Fruit fly (Drosophila melanogaster) whole organism, adult: ENCODE results near the gene CG31140.
A peak's percentile ranks its signal among the peaks of the same experiment; 100 is the strongest.

Experiments
- CG11617 ChIP-seq: fragments of 200-800 bp; sonication (Bioruptor generic); optimal IDR thresholded peaks from 2 replicates; lab custom pipeline; 2017; ENCODE audit warnings: mild to moderate bottlenecking, missing biosample characterization, missing genetic modification reagents, missing genetic modification characterization
- CG12768 ChIP-seq: fragments of 200-800 bp; sonication (Bioruptor generic); optimal IDR thresholded peaks from 2 replicates; lab custom pipeline; 2017; ENCODE audit warnings: missing biosample characterization, missing genetic modification characterization, mild to moderate bottlenecking, moderate library complexity, missing genetic modification reagents
- CG14711 ChIP-seq: fragments of 200-800 bp; sonication (Bioruptor generic); optimal IDR thresholded peaks from 2 replicates; lab custom pipeline; 2018; ENCODE audit warnings: missing biosample characterization, mild to moderate bottlenecking, missing genetic modification characterization, moderate library complexity
- CG1620 ChIP-seq: fragments of 200-800 bp; sonication (Bioruptor generic); optimal IDR thresholded peaks from 2 replicates; lab custom pipeline; 2016; ENCODE audit warnings: missing biosample characterization, missing genetic modification characterization
- CG33017 ChIP-seq: fragments of 200-800 bp; sonication (Bioruptor generic); optimal IDR thresholded peaks from 2 replicates; lab custom pipeline; 2018; ENCODE audit warnings: missing biosample characterization, mild to moderate bottlenecking, missing genetic modification characterization, moderate library complexity
- CG5204 ChIP-seq: fragments of 200-800 bp; sonication (Bioruptor generic); optimal IDR thresholded peaks from 2 replicates; lab custom pipeline; 2016; ENCODE audit warnings: missing biosample characterization, missing genetic modification characterization
- CG7045 ChIP-seq: fragments of 200-800 bp; sonication (Bioruptor generic); optimal IDR thresholded peaks from 2 replicates; lab custom pipeline; 2017; ENCODE audit warnings: missing biosample characterization, mild to moderate bottlenecking, missing genetic modification characterization
- CG7101 ChIP-seq: fragments of 200-800 bp; sonication (Bioruptor generic); optimal IDR thresholded peaks from 2 replicates; lab custom pipeline; 2018; ENCODE audit warnings: missing biosample characterization, mild to moderate bottlenecking, missing genetic modification characterization, moderate library complexity
- Clk ChIP-seq: fragments of 200-800 bp; sonication (Bioruptor generic); optimal IDR thresholded peaks from 2 replicates; lab custom pipeline; 2017; ENCODE audit warnings: missing biosample characterization, missing genetic modification characterization
- Crg-1 ChIP-seq: fragments of 200-800 bp; sonication (Bioruptor generic); optimal IDR thresholded peaks from 2 replicates; lab custom pipeline; 2016; ENCODE audit warnings: missing biosample characterization, missing genetic modification characterization
- Hr96 ChIP-seq: fragments of 200-800 bp; sonication (Bioruptor generic); optimal IDR thresholded peaks from 2 replicates; lab custom pipeline; 2016; ENCODE audit warnings: missing biosample characterization, missing genetic modification characterization
- Mnt ChIP-seq: fragments of 200-800 bp; sonication (Bioruptor generic); optimal IDR thresholded peaks from 2 replicates; lab custom pipeline; 2016; ENCODE audit warnings: missing biosample characterization, mild to moderate bottlenecking, missing genetic modification characterization
- bab1 ChIP-seq: fragments of 200-800 bp; sonication (Bioruptor generic); optimal IDR thresholded peaks from 3 replicates; lab custom pipeline; 2019; ENCODE audit warnings: missing biosample characterization, mild to moderate bottlenecking, missing genetic modification characterization, moderate library complexity
- cic ChIP-seq: fragments of 200-800 bp; sonication (Bioruptor generic); optimal IDR thresholded peaks from 2 replicates; lab custom pipeline; 2017; ENCODE audit warnings: missing biosample characterization, mild to moderate bottlenecking, missing genetic modification characterization, moderate library complexity
- cnc ChIP-seq, 2 experiments: fragments of >200 bp; optimal IDR thresholded peaks; 2 replicates each; lab custom pipeline; 2017
- kay ChIP-seq: fragments of 200-800 bp; sonication (Bioruptor generic); peaks from one replicate; lab custom pipeline; 2016; ENCODE audit warnings: missing biosample characterization, missing genetic modification characterization, borderline replicate concordance
- ovo ChIP-seq: fragments of 200-800 bp; sonication (Bioruptor generic); optimal IDR thresholded peaks from 2 replicates; lab custom pipeline; 2016; ENCODE audit warnings: missing biosample characterization, missing genetic modification characterization
- pad ChIP-seq: fragments of 200-800 bp; sonication (Bioruptor generic); optimal IDR thresholded peaks from 3 replicates; lab custom pipeline; 2017; ENCODE audit warnings: missing biosample characterization, missing genetic modification characterization, mild to moderate bottlenecking, moderate library complexity, missing genetic modification reagents
- tj ChIP-seq: fragments of 200-800 bp; sonication (Bioruptor generic); optimal IDR thresholded peaks from 3 replicates; lab custom pipeline; 2017; ENCODE audit warnings: missing biosample characterization, mild to moderate bottlenecking, missing genetic modification characterization, moderate library complexity
- toe ChIP-seq: fragments of 200-800 bp; sonication (Bioruptor generic); optimal IDR thresholded peaks from 2 replicates; lab custom pipeline; 2016; ENCODE audit warnings: missing biosample characterization, missing genetic modification characterization

CG31140 gene

DNA sequence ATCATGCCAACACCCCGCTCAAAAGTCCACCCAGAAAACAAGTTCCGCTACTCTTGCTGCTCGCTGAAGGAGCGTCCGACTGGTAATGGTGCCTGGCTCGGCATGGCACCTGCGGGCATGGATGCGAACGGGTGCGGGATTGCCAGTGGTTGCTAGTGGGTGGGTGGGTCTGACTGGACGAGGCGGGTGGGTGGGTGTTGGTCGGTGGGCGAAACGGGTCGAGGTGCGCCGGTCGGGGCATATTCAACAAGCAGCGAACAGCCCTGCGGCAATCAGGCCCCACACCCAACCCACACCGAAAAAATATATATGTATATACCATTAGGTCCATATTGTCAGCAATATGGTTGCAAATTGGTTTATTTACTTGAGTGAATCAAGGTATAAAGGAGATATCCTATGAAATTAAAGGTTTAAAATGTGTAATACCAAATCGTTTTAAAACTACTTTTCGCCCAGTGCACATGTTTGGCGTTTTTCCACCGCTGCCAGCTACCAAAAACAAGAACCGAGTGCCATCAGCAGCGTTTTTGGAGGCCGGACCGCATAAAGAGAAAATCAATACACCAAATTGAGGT is 47.7 kb downstream of the CG31140 start:
- TF ChIP-seq Crg-1 (no peak), CG1620 (GFP tag; lab: Kevin White, UChicago) (no peak), kay (no peak), bab1 (GFP tag; lab: Kevin White, UChicago) (no peak), cnc (optimal IDR thresholded peaks at IDR 0.05; lab: Kevin White, UChicago) (no peak), CG33017 (peak; percentile 1)

DNA sequence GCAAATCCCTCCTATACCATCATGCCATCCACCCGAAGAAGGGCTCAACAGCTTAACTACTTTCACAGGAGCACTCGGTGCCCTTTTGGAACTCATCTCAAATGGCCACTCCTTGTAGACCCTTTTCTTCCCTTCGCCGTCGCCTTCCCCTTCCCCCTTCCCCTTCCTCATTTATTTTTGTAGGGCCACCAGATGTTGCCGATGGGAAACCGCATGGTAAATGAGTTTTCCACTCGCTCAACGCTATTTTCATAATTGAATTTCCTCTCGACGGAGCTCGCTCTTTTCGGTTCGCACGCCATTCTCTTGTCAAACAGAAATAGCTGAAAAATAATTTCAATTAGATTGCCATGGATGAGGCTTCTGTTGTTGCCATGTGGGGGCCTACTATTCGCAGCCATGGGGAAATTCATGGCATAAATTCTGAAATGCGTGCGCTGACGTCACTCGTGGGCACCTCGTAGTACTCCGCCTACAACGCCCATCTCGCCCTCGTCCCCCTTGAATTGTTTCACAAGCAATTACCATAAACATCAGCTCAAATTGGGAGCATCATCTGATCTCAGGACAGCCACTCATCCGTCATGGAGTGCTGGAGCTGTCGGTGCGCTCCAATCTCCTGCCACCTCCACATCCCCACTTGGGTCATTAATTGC is 49.2 kb downstream of the CG31140 start:
- no peak for TF ChIP-seq CG7045 (GFP tag; lab: Kevin White, UChicago)
- TF ChIP-seq CG5204 (GFP tag; lab: Kevin White, UChicago): no peak

DNA sequence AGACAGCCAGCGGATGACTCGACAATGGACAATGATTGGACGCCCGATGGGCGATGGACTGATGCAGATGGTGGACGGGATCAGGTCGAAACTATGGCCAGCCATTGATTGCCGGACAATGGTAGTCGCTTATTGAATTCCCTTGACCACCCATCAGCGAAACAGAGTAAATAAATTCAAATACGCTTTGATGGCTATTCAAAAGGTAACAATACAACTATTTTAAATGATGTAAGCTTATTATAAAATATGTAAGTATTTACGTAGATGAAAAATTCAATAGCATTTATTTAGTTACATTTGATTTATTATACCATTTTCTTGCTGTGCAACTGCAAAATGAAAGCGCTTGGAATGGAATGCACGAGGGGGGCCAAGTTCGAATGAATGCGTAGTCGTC is 51.6 kb downstream of the CG31140 start:
- TF ChIP-seq tj (GFP tag; lab: Kevin White, UChicago): no peak
- no peak for TF ChIP-seq Clk (GFP tag; lab: Kevin White, UChicago)

- TF ChIP-seq toe (GFP tag; lab: Kevin White, UChicago) (no peak), CG1620 (GFP tag; lab: Kevin White, UChicago) (no peak), Hr96 (GFP tag; lab: Kevin White, UChicago) (no peak), kay (no peak), Clk (GFP tag; lab: Kevin White, UChicago) (no peak), CG14711 (no peak), CG33017 (no peak), cnc (optimal IDR thresholded peaks at IDR 0.05; lab: Kevin White, UChicago) (no peak), CG11617 (no peak), CG12768 (GFP tag; lab: Kevin White, UChicago) (no peak), CG7101 (tag; lab: Kevin White, UChicago) (no peak), cic (no peak), ovo (GFP tag; lab: Kevin White, UChicago) (no peak), bab1 (GFP tag; lab: Kevin White, UChicago) (no peak)
Measured at dm6 chr3R:24015449-24015848, 52.5 kb downstream of the CG31140 start.

- TF ChIP-seq CG1620 (GFP tag; lab: Kevin White, UChicago) (no peak), CG33017 (no peak), Clk (GFP tag; lab: Kevin White, UChicago) (no peak), pad (GFP tag; lab: Kevin White, UChicago) (peak; percentile 94), tj (GFP tag; lab: Kevin White, UChicago) (no peak), CG7045 (GFP tag; lab: Kevin White, UChicago) (peak; percentile 33), cnc (optimal IDR thresholded peaks at IDR 0.05; lab: Kevin White, UChicago) (no peak), bab1 (GFP tag; lab: Kevin White, UChicago) (no peak), CG12768 (GFP tag; lab: Kevin White, UChicago) (peak; percentile 64), toe (GFP tag; lab: Kevin White, UChicago) (no peak), CG11617 (no peak), kay (peak; percentile 77), Mnt (no peak), ovo (GFP tag; lab: Kevin White, UChicago) (no peak), CG14711 (peak; percentile 7), Hr96 (GFP tag; lab: Kevin White, UChicago) (no peak), CG5204 (GFP tag; lab: Kevin White, UChicago) (no peak), CG7101 (tag; lab: Kevin White, UChicago) (no peak), Crg-1 (no peak), cic (peak; percentile 44)
Measured at dm6 chr3R:24015939-24016913, 53.2 kb downstream of the CG31140 start.

dm6 chr3R:24017648-24018047 is 54.7 kb downstream of the CG31140 start:
- TF ChIP-seq CG7101 (tag; lab: Kevin White, UChicago) (no peak), CG33017 (no peak), bab1 (GFP tag; lab: Kevin White, UChicago) (no peak), tj (GFP tag; lab: Kevin White, UChicago) (no peak), Clk (GFP tag; lab: Kevin White, UChicago) (no peak), CG7045 (GFP tag; lab: Kevin White, UChicago) (no peak)

DNA sequence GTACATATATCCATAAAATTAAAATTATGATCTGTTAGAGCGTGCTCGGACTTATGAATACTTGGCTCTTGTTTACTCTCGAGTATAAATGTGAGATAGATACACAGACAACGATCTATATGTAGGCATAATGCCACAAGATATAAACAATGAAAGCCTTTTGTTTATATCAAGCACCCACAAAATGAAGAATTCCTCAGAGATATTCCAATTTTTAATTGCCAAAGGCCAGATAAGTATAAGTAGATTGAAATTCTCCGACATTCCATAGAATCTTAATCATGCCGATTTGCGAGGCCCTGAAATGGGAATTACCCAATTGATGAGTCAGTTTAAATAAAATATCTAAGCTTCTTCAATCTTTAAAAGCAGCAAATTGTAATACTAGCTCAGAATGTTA is 58.9 kb downstream of the CG31140 start:
- TF ChIP-seq pad (GFP tag; lab: Kevin White, UChicago) (no peak), toe (GFP tag; lab: Kevin White, UChicago) (no peak), cnc (optimal IDR thresholded peaks at IDR 0.05; lab: Kevin White, UChicago) (no peak), CG12768 (GFP tag; lab: Kevin White, UChicago) (no peak)
